Fruit fly (Drosophila melanogaster): ENCODE results near the gene CG9609.

Gene CG9609

DNA sequence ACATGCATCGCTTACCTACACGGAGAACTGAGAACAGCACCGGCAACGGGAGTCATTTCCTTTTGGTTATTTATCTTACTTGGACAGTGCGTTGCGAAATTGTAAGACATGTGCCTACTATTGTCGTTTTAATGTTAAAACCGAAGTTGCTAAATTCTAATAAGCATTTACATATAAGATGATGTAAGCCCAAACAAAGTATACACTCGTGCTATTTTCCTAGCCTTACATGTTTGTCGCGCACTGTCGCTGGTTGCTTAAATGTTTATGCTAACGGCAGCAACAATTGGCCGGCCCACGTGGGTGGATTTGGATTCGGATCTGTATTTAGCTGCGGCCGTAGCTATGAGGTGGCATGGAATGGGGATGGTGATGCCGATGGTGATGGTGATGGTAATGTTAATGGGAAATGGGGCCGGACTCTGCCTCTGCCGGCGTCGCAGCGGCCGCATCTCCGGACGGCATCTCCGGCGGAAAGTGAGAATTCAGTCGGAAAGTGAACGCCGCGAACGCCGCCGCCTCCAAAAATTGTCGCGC lies 24.5 kb upstream of the CG9609 start, which contains the start of gene CG4829 (continued):
- TF ChIP-seq jumu (GFP tag; optimal IDR thresholded peaks at IDR 0.05) (peak; percentile 84), CG1832 (GFP tag; optimal IDR thresholded peaks at IDR 0.05) (no peak), en (GFP tag; optimal IDR thresholded peaks at IDR 0.05) (peak; percentile 80), CG17359 (tag; optimal IDR thresholded peaks at IDR 0.05) (peak; percentile 94), CG10431 (GFP tag; optimal IDR thresholded peaks at IDR 0.05) (peak; percentile 43), ara (GFP tag; IDR thresholded peaks at IDR 0.05) (peak; percentile 84), Side (GFP tag; optimal IDR thresholded peaks at IDR 0.05) (peak; percentile 85), jigr1 (GFP tag; IDR thresholded peaks at IDR 0.05) (peak; percentile 77), Antp (GFP tag; optimal IDR thresholded peaks at IDR 0.05) (peak; percentile 87), CG2889 (GFP tag; IDR thresholded peaks at IDR 0.05) (peak; percentile 76; the same call in 2 of the 3 replicates), CG18599 (GFP tag; optimal IDR thresholded peaks at IDR 0.05) (peak; percentile 87), mld (GFP tag; IDR thresholded peaks at IDR 0.05; ENCODE audit: partially characterized antibody) (no peak), CG18476 (GFP tag; optimal IDR thresholded peaks at IDR 0.05) (peak; percentile 77), caup (GFP tag; optimal IDR thresholded peaks at IDR 0.05; ENCODE audit: severe bottlenecking) (peak; percentile 85), tna (GFP tag; IDR thresholded peaks at IDR 0.05; ENCODE audit: partially characterized antibody) (no peak), gsb (GFP tag; IDR thresholded peaks at IDR 0.05) (peak; percentile 77), CG3065 (GFP tag; optimal IDR thresholded peaks at IDR 0.05) (peak; percentile 29), NFAT (GFP tag; IDR thresholded peaks at IDR 0.05) (peak; percentile 72; the same call in 1 of the 2 replicates), so (GFP tag; IDR thresholded peaks at IDR 0.05) (peak; percentile 89), cato (GFP tag; optimal IDR thresholded peaks at IDR 0.05; ENCODE audit: borderline replicate concordance) (peak; percentile 69), sqz (GFP tag; optimal IDR thresholded peaks at IDR 0.05) (peak; percentile 88), Poxn (GFP tag; IDR thresholded peaks at IDR 0.05) (peak; percentile 25; the same call in 1 of the 2 replicates), tll (GFP tag; optimal IDR thresholded peaks at IDR 0.05) (no peak), CG17829 (tag; optimal IDR thresholded peaks at IDR 0.05) (peak; percentile 86), ac (GFP tag; optimal IDR thresholded peaks at IDR 0.05) (peak; percentile 12), HLH54F (GFP tag; optimal IDR thresholded peaks at IDR 0.05) (peak; percentile 81), CG17361 (GFP tag; IDR thresholded peaks at IDR 0.05) (peak; percentile 87), C15 (GFP tag; IDR thresholded peaks at IDR 0.05) (peak; percentile 73; the same call in 1 of the 3 replicates), br (optimal IDR thresholded peaks at IDR 0.05) (no peak), CG6791 (GFP tag; IDR thresholded peaks at IDR 0.05; ENCODE audit: partially characterized antibody) (no peak), Gsc (GFP tag; IDR thresholded peaks at IDR 0.05) (peak; percentile 64), kay (GFP tag; optimal IDR thresholded peaks at IDR 0.05) (peak; percentile 74), CG11695 (GFP tag; IDR thresholded peaks at IDR 0.05) (peak; percentile 95), inv (GFP tag; IDR thresholded peaks at IDR 0.05; ENCODE audit: partially characterized antibody) (no peak), nmo (GFP tag; optimal IDR thresholded peaks at IDR 0.05) (peak; percentile 91), CG15269 (tag; optimal IDR thresholded peaks at IDR 0.05) (peak; percentile 93), gce (GFP tag; IDR thresholded peaks at IDR 0.05) (peak; percentile 86; the same call in 2 of the 3 replicates), E2f1 (GFP tag; IDR thresholded peaks at IDR 0.05) (peak; percentile 85), HLHmδ (GFP tag; optimal IDR thresholded peaks at IDR 0.05) (no peak), CG1603 (tag; optimal IDR thresholded peaks at IDR 0.05) (peak; percentile 95), CG16813 (GFP tag; IDR thresholded peaks at IDR 0.05; ENCODE audit: partially characterized antibody) (no peak), ttk (GFP tag; IDR thresholded peaks at IDR 0.05) (peak; percentile 84), stc (GFP tag; IDR thresholded peaks at IDR 0.05) (peak; percentile 87), vfl (GFP tag; optimal IDR thresholded peaks at IDR 0.05) (peak; percentile 58), CG11504 (tag; optimal IDR thresholded peaks at IDR 0.05) (peak; percentile 92), amos (GFP tag; IDR thresholded peaks at IDR 0.05; ENCODE audit: partially characterized antibody) (no peak), CoRest (tag; optimal IDR thresholded peaks at IDR 0.05) (peak; percentile 90), CG3726 (GFP tag; IDR thresholded peaks at IDR 0.05) (peak; percentile 74; the same call in 1 of the 3 replicates), eve (GFP tag; optimal IDR thresholded peaks at IDR 0.05) (no peak), lilli (GFP tag; optimal IDR thresholded peaks at IDR 0.05) (peak; percentile 89)
